Worm (Caenorhabditis elegans) whole organism, L4/young adult: ENCODE data around the gene F38E11.9.

Experiments
- W03F9.2 ChIP-seq: fragments of 150-350 bp; optimal IDR thresholded peaks from 2 replicates; lab custom pipeline; 2014; ENCODE audit warnings: missing biosample characterization, missing genetic modification characterization
- dao-5 ChIP-seq: sonication (generic microtip); optimal IDR thresholded peaks from 2 replicates; lab custom pipeline; 2016; ENCODE audit warnings: missing genotype, missing genetic modification characterization, moderate library complexity, missing compliant biosample characterization

DNA sequence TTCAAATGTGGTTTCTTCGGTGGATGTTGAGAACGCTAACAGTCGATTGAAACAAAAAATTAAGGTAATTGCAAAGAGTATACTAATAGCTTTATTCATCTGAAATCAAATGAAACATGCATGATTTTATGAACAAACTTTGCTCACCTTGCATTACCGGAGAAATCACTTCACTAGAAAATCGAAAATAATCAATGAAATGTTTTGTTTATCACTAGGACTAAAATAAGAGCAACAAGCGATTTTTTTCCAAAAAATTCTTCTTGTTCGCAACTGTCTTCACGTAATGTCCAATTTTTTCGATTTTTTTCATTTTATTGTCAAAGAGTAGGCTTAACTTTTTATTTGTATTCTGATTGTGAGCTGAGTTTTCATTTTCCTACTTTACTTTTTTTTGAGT, 21.4 kb downstream of the F38E11.9 start, which contains the start of gene F56D5.9:
- TF ChIP-seq dao-5 (no peak), W03F9.2 (tag; lab: Kevin White, UChicago) (no peak)
